Worm (Caenorhabditis elegans): Measurements from ENCODE around the gene Y73C8C.4.

- TF ChIP-seq blmp-1 (tag; optimal IDR thresholded peaks at IDR 0.05), result no peak
- TF ChIP-seq drap-1 (GFP tag; optimal IDR thresholded peaks at IDR 0.05), result no peak
- TF ChIP-seq unc-39 (tag; optimal IDR thresholded peaks at IDR 0.05), result no peak
- TF ChIP-seq lsy-2 (tag; optimal IDR thresholded peaks at IDR 0.05), result no peak
- no peak for TF ChIP-seq pha-4 (tag; optimal IDR thresholded peaks at IDR 0.05)
- TF ChIP-seq unc-62 (GFP tag; optimal IDR thresholded peaks at IDR 0.05), result no peak
- no peak for TF ChIP-seq ces-1 (GFP tag; optimal IDR thresholded peaks at IDR 0.05)
- no peak for TF ChIP-seq unc-120 (tag; optimal IDR thresholded peaks at IDR 0.05; ENCODE audit: poor library complexity, severe bottlenecking)
- TF ChIP-seq ztf-11 (tag; optimal IDR thresholded peaks at IDR 0.05), result no peak
- TF ChIP-seq sem-2 (GFP tag; optimal IDR thresholded peaks at IDR 0.05), result no peak
- TF ChIP-seq elt-3 (tag; optimal IDR thresholded peaks at IDR 0.05), result no peak
- TF ChIP-seq M03D4.4 (tag; optimal IDR thresholded peaks at IDR 0.05), result no peak
These were observed 30.2 kb upstream of the Y73C8C.4 start for ce11 chrV:3132116-3132515.
